Fruit fly (Drosophila melanogaster): Measurements from ENCODE around the gene CG6013.

DNA sequence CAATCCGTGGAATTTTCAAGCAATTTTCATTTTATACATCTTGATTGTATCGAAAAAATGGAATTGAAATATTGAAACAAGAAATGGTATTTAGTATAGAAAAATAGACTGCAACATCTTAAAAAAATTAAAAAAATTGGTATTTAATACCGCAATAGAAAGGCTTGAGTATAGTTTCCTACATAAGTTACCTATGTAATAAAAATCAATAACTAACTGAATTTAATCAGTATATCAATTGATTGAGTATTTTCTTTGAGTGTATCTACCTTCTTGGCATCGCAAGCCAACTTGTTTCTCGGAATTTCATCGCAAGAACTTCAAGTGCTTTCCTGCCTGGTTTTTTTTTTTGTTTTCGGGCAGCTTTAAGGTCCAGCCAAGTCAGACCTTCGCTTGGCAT, 40.8 kb upstream of the CG6013 start:
- no peak for TF ChIP-seq Myc (optimal IDR thresholded peaks at IDR 0.05)
- peak; percentile 67 for TF ChIP-seq OdsH (GFP tag; optimal IDR thresholded peaks at IDR 0.05)
- TF ChIP-seq h (GFP tag; optimal IDR thresholded peaks at IDR 0.05): peak; percentile 66
- TF ChIP-seq psq (GFP tag; optimal IDR thresholded peaks at IDR 0.05): peak; percentile 60
- TF ChIP-seq Abd-B (GFP tag; optimal IDR thresholded peaks at IDR 0.05): no peak
- no peak for TF ChIP-seq lola (GFP tag; optimal IDR thresholded peaks at IDR 0.05)
- peak; percentile 7 for TF ChIP-seq sage (GFP tag; optimal IDR thresholded peaks at IDR 0.05)
- TF ChIP-seq br (GFP tag; optimal IDR thresholded peaks at IDR 0.05): peak; percentile 52
- TF ChIP-seq woc (GFP tag; optimal IDR thresholded peaks at IDR 0.05): peak; percentile 75
- TF ChIP-seq ey (GFP tag; optimal IDR thresholded peaks at IDR 0.05): peak; percentile 64
- no peak for TF ChIP-seq jim (GFP tag; optimal IDR thresholded peaks at IDR 0.05)
- no peak for TF ChIP-seq CG32264 (GFP tag; optimal IDR thresholded peaks at IDR 0.05)
